Worm (Caenorhabditis elegans) whole organism, late embryonic: Measurements from ENCODE around the gene clec-213.

Source experiments
- K02D7.2 ChIP-seq: sonication (generic microtip); optimal IDR thresholded peaks from 2 replicates; lab custom pipeline; 2017; ENCODE audit warnings: mild to moderate bottlenecking, missing genetic modification characterization, missing compliant biosample characterization
- K09A11.1 ChIP-seq: sonication (generic microtip); optimal IDR thresholded peaks from 2 replicates; lab custom pipeline; 2017; ENCODE audit warnings: antibody characterized with exemption, mild to moderate bottlenecking, missing genetic modification characterization, missing compliant biosample characterization; ENCODE audit not compliant: insufficient read depth
- T23F11.4 ChIP-seq: fragments of 200-800 bp; sonication (Bioruptor generic); optimal IDR thresholded peaks from 2 replicates; lab custom pipeline; 2018; ENCODE audit warnings: mild to moderate bottlenecking, missing genetic modification characterization, missing compliant biosample characterization
- ahr-1 ChIP-seq: sonication (generic microtip); optimal IDR thresholded peaks from 2 replicates; lab custom pipeline; 2016; ENCODE audit warnings: missing genetic modification characterization, missing compliant biosample characterization
- ama-1 ChIP-seq: fragments of 150-350 bp; optimal IDR thresholded peaks from 2 replicates; lab custom pipeline; 2014
- ceh-19 ChIP-seq: fragments of 200-800 bp; sonication (Bioruptor generic); optimal IDR thresholded peaks from 2 replicates; lab custom pipeline; 2018; ENCODE audit warnings: mild to moderate bottlenecking, missing genetic modification characterization, missing compliant biosample characterization
- ceh-24 ChIP-seq: sonication (generic microtip); optimal IDR thresholded peaks from 2 replicates; lab custom pipeline; 2016; ENCODE audit warnings: mild to moderate bottlenecking, missing genetic modification characterization, missing compliant biosample characterization
- ceh-31 ChIP-seq: sonication (generic microtip); optimal IDR thresholded peaks from 2 replicates; lab custom pipeline; 2016; ENCODE audit warnings: missing genetic modification characterization, missing compliant biosample characterization
- ceh-34 ChIP-seq: sonication (generic microtip); optimal IDR thresholded peaks from 2 replicates; lab custom pipeline; 2016; ENCODE audit warnings: mild to moderate bottlenecking, missing genetic modification characterization, missing compliant biosample characterization
- ceh-45 ChIP-seq: fragments of 200-800 bp; sonication (Bioruptor generic); IDR thresholded peaks from 2 replicates; pipeline ENCODE4 v1.3.6; 2022; ENCODE audit warnings: missing genetic modification reagents, missing genetic modification characterization, missing compliant biosample characterization
- ceh-48 ChIP-seq: sonication (generic microtip); optimal IDR thresholded peaks from 2 replicates; lab custom pipeline; 2016; ENCODE audit warnings: missing genetic modification characterization, inconsistent platforms, missing compliant biosample characterization
- ceh-6 ChIP-seq: fragments of 200-800 bp; sonication (Bioruptor generic); optimal IDR thresholded peaks from 2 replicates; lab custom pipeline; 2018; ENCODE audit warnings: mild to moderate bottlenecking, missing genetic modification characterization, missing compliant biosample characterization
- dve-1 ChIP-seq: sonication (generic microtip); optimal IDR thresholded peaks from 2 replicates; lab custom pipeline; 2017; ENCODE audit warnings: antibody characterized with exemption, mild to moderate bottlenecking, missing genetic modification characterization, missing compliant biosample characterization
- ets-4 ChIP-seq: sonication (generic microtip); optimal IDR thresholded peaks from 2 replicates; lab custom pipeline; 2016; ENCODE audit warnings: missing genetic modification characterization, missing compliant biosample characterization
- fax-1 ChIP-seq: sonication (generic microtip); optimal IDR thresholded peaks from 2 replicates; lab custom pipeline; 2016; ENCODE audit warnings: missing genotype, missing genetic modification characterization, missing compliant biosample characterization
- gmeb-2 ChIP-seq: sonication (generic microtip); optimal IDR thresholded peaks from 2 replicates; lab custom pipeline; 2016; ENCODE audit warnings: missing genetic modification characterization, inconsistent platforms, missing compliant biosample characterization
- hlh-13 ChIP-seq: fragments of 200-800 bp; sonication (Bioruptor generic); optimal IDR thresholded peaks from 2 replicates; lab custom pipeline; 2018; ENCODE audit warnings: mild to moderate bottlenecking, missing genetic modification characterization, missing compliant biosample characterization
- hlh-6 ChIP-seq: sonication (generic microtip); optimal IDR thresholded peaks from 2 replicates; lab custom pipeline; 2016; ENCODE audit warnings: missing genotype, missing genetic modification characterization, missing compliant biosample characterization
- lim-6 ChIP-seq: sonication (generic microtip); optimal IDR thresholded peaks from 2 replicates; lab custom pipeline; 2016; ENCODE audit warnings: missing genetic modification characterization, missing compliant biosample characterization
- lin-11 ChIP-seq: fragments of 200-800 bp; sonication (Bioruptor generic); optimal IDR thresholded peaks from 2 replicates; lab custom pipeline; 2018; ENCODE audit warnings: mild to moderate bottlenecking, missing genetic modification characterization, missing compliant biosample characterization
- nfya-1 ChIP-seq: sonication (generic microtip); optimal IDR thresholded peaks from 2 replicates; lab custom pipeline; 2017; ENCODE audit warnings: missing genetic modification characterization, mild to moderate bottlenecking, missing compliant biosample characterization, antibody characterized with exemption, moderate library complexity
- nhr-232 ChIP-seq: sonication (generic microtip); optimal IDR thresholded peaks from 2 replicates; lab custom pipeline; 2016; ENCODE audit warnings: missing genetic modification characterization, missing compliant biosample characterization
- npax-4 ChIP-seq: sonication (generic microtip); optimal IDR thresholded peaks from 2 replicates; lab custom pipeline; 2016; ENCODE audit warnings: missing genetic modification characterization, missing compliant biosample characterization
- pax-1 ChIP-seq: fragments of 150-350 bp; optimal IDR thresholded peaks from 2 replicates; lab custom pipeline; 2014; ENCODE audit warnings: missing biosample characterization, missing genetic modification characterization
- pha-4 ChIP-seq: fragments of 150-350 bp; optimal IDR thresholded peaks from 2 replicates; lab custom pipeline; 2018; ENCODE audit warnings: missing biosample characterization, missing genetic modification reagents, missing genetic modification characterization
- pqm-1 ChIP-seq: sonication (generic microtip); optimal IDR thresholded peaks from 2 replicates; lab custom pipeline; 2016; ENCODE audit warnings: missing genetic modification characterization, missing compliant biosample characterization
- pros-1 ChIP-seq: fragments of 150-350 bp; optimal IDR thresholded peaks from 2 replicates; lab custom pipeline; 2014; ENCODE audit warnings: missing biosample characterization, missing genetic modification reagents, missing genetic modification characterization
- ref-2 ChIP-seq: sonication (generic microtip); optimal IDR thresholded peaks from 2 replicates; lab custom pipeline; 2016; ENCODE audit warnings: missing genetic modification characterization, missing compliant biosample characterization
- sox-4 ChIP-seq: sonication (generic microtip); optimal IDR thresholded peaks from 2 replicates; lab custom pipeline; 2017; ENCODE audit warnings: mild to moderate bottlenecking, missing genetic modification characterization, inconsistent platforms, missing compliant biosample characterization
- tbx-2 ChIP-seq: sonication (generic microtip); optimal IDR thresholded peaks from 2 replicates; lab custom pipeline; 2016; ENCODE audit warnings: missing genetic modification characterization, missing compliant biosample characterization
- tbx-7 ChIP-seq: sonication (generic microtip); optimal IDR thresholded peaks from 2 replicates; lab custom pipeline; 2016; ENCODE audit warnings: missing genotype, missing genetic modification characterization, missing compliant biosample characterization
- ttx-3 ChIP-seq: sonication (generic microtip); optimal IDR thresholded peaks from 2 replicates; lab custom pipeline; 2016; ENCODE audit warnings: missing genetic modification reagents, missing genetic modification characterization, missing compliant biosample characterization
- unc-3 ChIP-seq, 2 experiments: fragments of 200-800 bp in 1 of 2; sonication (Bioruptor generic) in 1 of 2; sonication (generic microtip) in 1 of 2; conservative IDR thresholded peaks in 1 of 2; optimal IDR thresholded peaks in 1 of 2; 2 replicates each; pipeline versions ENCODE4 v1.3.6 to Lab custom; 2016 to 2022; ENCODE audit warnings: missing compliant biosample characterization in 2 of 2, missing genetic modification characterization in 2 of 2, missing genetic modification reagents in 1 of 2
- unc-42 ChIP-seq: sonication (generic microtip); optimal IDR thresholded peaks from 2 replicates; lab custom pipeline; 2016; ENCODE audit warnings: missing genotype, missing genetic modification characterization, missing compliant biosample characterization
- unc-55 ChIP-seq: sonication (generic microtip); optimal IDR thresholded peaks from 2 replicates; lab custom pipeline; 2017; ENCODE audit warnings: missing biosample characterization, missing genetic modification reagents, missing genetic modification characterization
- zip-5 ChIP-seq: sonication (generic microtip); optimal IDR thresholded peaks from 2 replicates; lab custom pipeline; 2016; ENCODE audit warnings: missing genetic modification characterization, missing compliant biosample characterization
- ztf-16 ChIP-seq: sonication (generic microtip); optimal IDR thresholded peaks from 2 replicates; lab custom pipeline; 2017; ENCODE audit warnings: missing genetic modification characterization, missing compliant biosample characterization

clec-213 gene

ce11 chrV:7609698-7610420 lies 4.9 kb downstream of the clec-213 start, which contains the start of the genes folt-3 and clec-214:
folt-3 (minus strand) TSS chrV:7609748.
clec-214 (plus strand) TSS chrV:7610370.
- TF ChIP-seq nhr-232 (tag; lab: Kevin White, UChicago) = no peak
- no peak for TF ChIP-seq lim-6 (tag; lab: Kevin White, UChicago)
- TF ChIP-seq unc-3 (GFP tag; conservative IDR thresholded peaks at IDR 0.05; lab: Robert Waterston, UW) = no peak
- no peak for TF ChIP-seq unc-3 (tag; optimal IDR thresholded peaks at IDR 0.05; lab: Kevin White, UChicago)
- no peak for TF ChIP-seq pros-1 (tag; lab: Kevin White, UChicago)
- no peak for TF ChIP-seq tbx-2 (tag; lab: Kevin White, UChicago)

ce11 chrV:7612044-7612443 lies 7.1 kb downstream of the clec-213 start, which contains the start of gene clec-215:
clec-215 (plus strand) TSS chrV:7612344.
- TF ChIP-seq ceh-34 (tag; lab: Kevin White, UChicago) (no peak), pax-1 (no peak), ttx-3 (tag; lab: Kevin White, UChicago) (no peak)
- TF ChIP-seq, all 69 proteins: peak for 0

ce11 chrV:7618114-7618513 lies 13.2 kb downstream of the clec-213 start, which contains the start of gene C50E3.15:
C50E3.15 (plus strand) TSS chrV:7618414.
- TF ChIP-seq tbx-7 (tag; lab: Kevin White, UChicago) (no peak), ceh-6 (GFP tag; lab: Kevin White, UChicago) (no peak), sox-4 (tag; lab: Kevin White, UChicago) (no peak), lin-11 (tag; lab: Kevin White, UChicago) (no peak), K09A11.1 (tag; lab: Kevin White, UChicago) (no peak), hlh-13 (GFP tag; lab: Kevin White, UChicago) (no peak), ahr-1 (tag; lab: Kevin White, UChicago) (no peak), ets-4 (no peak), K02D7.2 (no peak), pros-1 (tag; lab: Kevin White, UChicago) (no peak), ceh-48 (tag; lab: Kevin White, UChicago) (no peak), ceh-19 (GFP tag; lab: Kevin White, UChicago) (no peak), gmeb-2 (tag; lab: Kevin White, UChicago) (no peak), zip-5 (tag; lab: Kevin White, UChicago) (no peak), ceh-31 (tag; lab: Kevin White, UChicago) (no peak), ceh-45 (no peak), unc-42 (tag; lab: Kevin White, UChicago) (no peak), fax-1 (no peak), nfya-1 (no peak)

- TF ChIP-seq pqm-1 (tag; lab: Kevin White, UChicago) (no peak), hlh-6 (tag; lab: Kevin White, UChicago) (no peak), fax-1 (no peak), npax-4 (tag; lab: Kevin White, UChicago) (no peak), ceh-19 (GFP tag; lab: Kevin White, UChicago) (no peak), unc-55 (GFP tag; lab: Kevin White, UChicago) (no peak), ref-2 (tag; lab: Kevin White, UChicago) (no peak), K09A11.1 (tag; lab: Kevin White, UChicago) (no peak), ceh-45 (no peak), dve-1 (tag; lab: Kevin White, UChicago) (no peak), ztf-16 (tag; lab: Kevin White, UChicago) (no peak), pax-1 (no peak), ama-1 (lab: Kevin White, UChicago) (no peak), pha-4 (tag; lab: Kevin White, UChicago) (no peak), T23F11.4 (GFP tag; lab: Kevin White, UChicago) (no peak), pros-1 (tag; lab: Kevin White, UChicago) (no peak), ceh-31 (tag; lab: Kevin White, UChicago) (no peak), ceh-24 (tag; lab: Kevin White, UChicago) (no peak)
These were observed 17.1 kb downstream of the clec-213 start, which contains the start of gene C50E3.12 for ce11 chrV:7622011-7622465. C50E3.12 (minus strand) TSS chrV:7622061.
